Worm (Caenorhabditis elegans) whole organism, L3 larva: ENCODE results near the gene C14C6.3.

Experiments
- R02D3.7 ChIP-seq: fragments of 150-350 bp; optimal IDR thresholded peaks from 2 replicates; lab custom pipeline; 2014; ENCODE audit warnings: missing biosample characterization, missing genetic modification characterization
- ZK546.5 ChIP-seq: sonication (generic microtip); optimal IDR thresholded peaks from 2 replicates; lab custom pipeline; 2017; ENCODE audit warnings: missing biosample characterization, missing genetic modification characterization
- ama-1 ChIP-seq: fragments of 150-350 bp; optimal IDR thresholded peaks from 2 replicates; lab custom pipeline; 2018
- ceh-16 ChIP-seq: sonication (generic microtip); optimal IDR thresholded peaks from 2 replicates; lab custom pipeline; 2017; ENCODE audit warnings: missing biosample characterization, missing genetic modification characterization
- ceh-28 ChIP-seq: fragments of 150-350 bp; optimal IDR thresholded peaks from 2 replicates; lab custom pipeline; 2014; ENCODE audit warnings: missing biosample characterization, missing genetic modification reagents, missing genetic modification characterization
- ceh-9 ChIP-seq: sonication (generic microtip); optimal IDR thresholded peaks from 2 replicates; lab custom pipeline; 2018; ENCODE audit warnings: missing biosample characterization, missing genetic modification characterization
- daf-12 ChIP-seq: fragments of 150-350 bp; optimal IDR thresholded peaks from 2 replicates; lab custom pipeline; 2014; ENCODE audit warnings: missing biosample characterization, missing genetic modification reagents, missing genetic modification characterization
- egl-27 ChIP-seq: sonication (generic microtip); optimal IDR thresholded peaks from 4 replicates; lab custom pipeline; 2017; ENCODE audit warnings: missing biosample characterization, missing genetic modification reagents, missing genetic modification characterization
- egl-5 ChIP-seq: fragments of 150-350 bp; optimal IDR thresholded peaks from 2 replicates; lab custom pipeline; 2017; ENCODE audit warnings: missing biosample characterization, missing genetic modification reagents, missing genetic modification characterization, inconsistent platforms
- elt-1 ChIP-seq: fragments of 150-350 bp; optimal IDR thresholded peaks from 2 replicates; lab custom pipeline; 2014; ENCODE audit warnings: missing biosample characterization, missing genetic modification characterization
- elt-2 ChIP-seq: sonication (generic microtip); optimal IDR thresholded peaks from 2 replicates; lab custom pipeline; 2016; ENCODE audit warnings: missing genetic modification reagents, mild to moderate bottlenecking, missing genetic modification characterization, missing compliant biosample characterization
- elt-3 ChIP-seq, 3 experiments: fragments of 150-350 bp in 1 of 3; sonication (generic microtip) in 2 of 3; optimal IDR thresholded peaks; 2 replicates in 2 of 3; 4 replicates in 1 of 3; lab custom pipeline; 2014 to 2017; ENCODE audit warnings: missing biosample characterization in 3 of 3, missing genetic modification characterization in 3 of 3
- fkh-10 ChIP-seq: sonication (generic microtip); optimal IDR thresholded peaks from 2 replicates; lab custom pipeline; 2017; ENCODE audit warnings: missing biosample characterization, missing genetic modification reagents, missing genetic modification characterization
- fkh-2 ChIP-seq: fragments of 150-350 bp; optimal IDR thresholded peaks from 2 replicates; lab custom pipeline; 2014; ENCODE audit warnings: missing biosample characterization, missing genetic modification reagents, missing genetic modification characterization
- hmg-11 ChIP-seq: sonication (generic microtip); optimal IDR thresholded peaks from 2 replicates; lab custom pipeline; 2016; ENCODE audit warnings: missing genetic modification characterization, missing compliant biosample characterization
- jun-1 ChIP-seq: fragments of 150-350 bp; optimal IDR thresholded peaks from 2 replicates; lab custom pipeline; 2014; ENCODE audit warnings: missing biosample characterization, missing genetic modification reagents, missing genetic modification characterization
- lin-15B ChIP-seq: fragments of 150-350 bp; optimal IDR thresholded peaks from 2 replicates; lab custom pipeline; 2014; ENCODE audit warnings: missing biosample characterization, missing genetic modification characterization
- lin-39 ChIP-seq: fragments of 150-350 bp; optimal IDR thresholded peaks from 2 replicates; lab custom pipeline; 2018; ENCODE audit warnings: missing biosample characterization, missing genetic modification reagents, missing genetic modification characterization
- mml-1 ChIP-seq: fragments of 150-350 bp; sonication (generic microtip); optimal IDR thresholded peaks from 3 replicates; lab custom pipeline; 2014; ENCODE audit warnings: missing biosample characterization, missing genetic modification characterization
- nfya-1 ChIP-seq: sonication (generic microtip); optimal IDR thresholded peaks from 2 replicates; lab custom pipeline; 2017; ENCODE audit warnings: missing genetic modification characterization, mild to moderate bottlenecking, missing compliant biosample characterization, antibody characterized with exemption, moderate library complexity; ENCODE audit not compliant: insufficient read depth
- nhr-12 ChIP-seq: fragments of 150-350 bp; optimal IDR thresholded peaks from 2 replicates; lab custom pipeline; 2014; ENCODE audit warnings: missing biosample characterization, missing genetic modification characterization
- nhr-23 ChIP-seq: fragments of 150-350 bp; optimal IDR thresholded peaks from 2 replicates; lab custom pipeline; 2014; ENCODE audit warnings: missing biosample characterization, missing genetic modification reagents, missing genetic modification characterization
- nhr-237 ChIP-seq: fragments of 150-350 bp; optimal IDR thresholded peaks from 2 replicates; lab custom pipeline; 2014; ENCODE audit warnings: missing biosample characterization, missing genetic modification characterization
- nhr-25 ChIP-seq: sonication (generic microtip); optimal IDR thresholded peaks from 2 replicates; lab custom pipeline; 2017; ENCODE audit warnings: missing biosample characterization, missing genetic modification characterization
- nhr-28 ChIP-seq: fragments of 150-350 bp; optimal IDR thresholded peaks from 2 replicates; lab custom pipeline; 2014; ENCODE audit warnings: missing biosample characterization, missing genetic modification characterization
- nhr-76 ChIP-seq: fragments of 150-350 bp; sonication (generic microtip); optimal IDR thresholded peaks from 5 replicates; lab custom pipeline; 2014; ENCODE audit warnings: missing biosample characterization, missing genetic modification characterization
- nhr-77 ChIP-seq: fragments of 150-350 bp; optimal IDR thresholded peaks from 2 replicates; lab custom pipeline; 2014; ENCODE audit warnings: missing biosample characterization, missing genetic modification characterization
- pha-4 ChIP-seq: fragments of 150-350 bp; optimal IDR thresholded peaks from 2 replicates; lab custom pipeline; 2014; ENCODE audit warnings: missing biosample characterization, missing genetic modification reagents, missing genetic modification characterization
- sea-2 ChIP-seq: fragments of 150-350 bp; sonication (generic microtip); optimal IDR thresholded peaks from 4 replicates; lab custom pipeline; 2014; ENCODE audit warnings: missing biosample characterization, missing genetic modification reagents, missing genetic modification characterization
- skn-1 ChIP-seq: fragments of 150-350 bp; optimal IDR thresholded peaks from 2 replicates; lab custom pipeline; 2014; ENCODE audit warnings: missing biosample characterization, missing genetic modification characterization
- snpc-4 ChIP-seq: fragments of 150-350 bp; optimal IDR thresholded peaks from 2 replicates; lab custom pipeline; 2014; ENCODE audit warnings: missing biosample characterization, missing genetic modification characterization
- tbx-2 ChIP-seq: sonication (generic microtip); optimal IDR thresholded peaks from 2 replicates; lab custom pipeline; 2016; ENCODE audit warnings: mild to moderate bottlenecking, missing genetic modification characterization, missing compliant biosample characterization
- unc-39 ChIP-seq: sonication (generic microtip); optimal IDR thresholded peaks from 4 replicates; lab custom pipeline; 2017; ENCODE audit warnings: missing biosample characterization, missing genetic modification characterization
- unc-62 ChIP-seq: fragments of 150-350 bp; sonication (generic microtip); optimal IDR thresholded peaks from 4 replicates; lab custom pipeline; 2014; ENCODE audit warnings: missing biosample characterization, missing genetic modification reagents, missing genetic modification characterization
- zag-1 ChIP-seq: fragments of 150-350 bp; optimal IDR thresholded peaks from 2 replicates; lab custom pipeline; 2014; ENCODE audit warnings: missing biosample characterization, missing genetic modification characterization
- ztf-11 ChIP-seq: fragments of 150-350 bp; optimal IDR thresholded peaks from 2 replicates; lab custom pipeline; 2014; ENCODE audit warnings: missing biosample characterization, missing genetic modification characterization

Gene C14C6.3

ce11 chrV:559940-560339 is 16.7 kb downstream of the C14C6.3 start, which contains the start of gene srx-7:
Gene srx-7, plus strand, starts transcription at chrV:560195.
- TF ChIP-seq elt-3 (tag; optimal IDR thresholded peaks at IDR 0.05; lab: Kevin White, UChicago): no peak
- TF ChIP-seq nhr-28 (tag; lab: Kevin White, UChicago): no peak
- TF ChIP-seq pha-4: no peak
- TF ChIP-seq elt-2: no peak
- TF ChIP-seq ZK546.5 (tag; lab: Kevin White, UChicago): no peak
- no peak for TF ChIP-seq ztf-11 (tag; lab: Kevin White, UChicago)
- TF ChIP-seq nhr-23: no peak
- TF ChIP-seq nhr-12: no peak
- TF ChIP-seq egl-5 (tag; lab: Kevin White, UChicago): no peak
- no peak for TF ChIP-seq skn-1 (tag; lab: Kevin White, UChicago)
- no peak for TF ChIP-seq mml-1
- TF ChIP-seq lin-15B (tag; lab: Kevin White, UChicago): no peak
- no peak for TF ChIP-seq lin-39 (tag; lab: Kevin White, UChicago)
- TF ChIP-seq snpc-4: no peak
- TF ChIP-seq nhr-76: no peak
- TF ChIP-seq ceh-28: no peak
- no peak for TF ChIP-seq unc-62
- TF ChIP-seq nhr-25 (tag; lab: Kevin White, UChicago): no peak
- TF ChIP-seq daf-12 (tag; lab: Kevin White, UChicago): no peak
- TF ChIP-seq, all 47 proteins: peak for 0

ce11 chrV:562834-563233 is 19.6 kb downstream of the C14C6.3 start, which contains the start of gene C14C6.2:
Gene C14C6.2, plus strand, starts transcription at chrV:563134.
- TF ChIP-seq ZK546.5 (tag; lab: Kevin White, UChicago): no peak
- TF ChIP-seq elt-2: peak; percentile 9
- no peak for TF ChIP-seq snpc-4

ce11 chrV:565984-566383 is 22.7 kb downstream of the C14C6.3 start, which contains the start of gene sri-73:
Gene sri-73, minus strand, starts transcription at chrV:566084.
- TF ChIP-seq hmg-11 (tag; lab: Kevin White, UChicago) (no peak), skn-1 (tag; lab: Kevin White, UChicago) (no peak), sea-2 (GFP tag; lab: Kevin White, UChicago) (no peak), tbx-2 (tag; lab: Kevin White, UChicago) (no peak), ceh-16 (tag; lab: Kevin White, UChicago) (no peak), nhr-237 (tag; lab: Kevin White, UChicago) (no peak), mml-1 (no peak), fkh-10 (no peak), ceh-9 (tag; lab: Kevin White, UChicago) (no peak), R02D3.7 (tag; lab: Kevin White, UChicago) (no peak), nhr-28 (tag; lab: Kevin White, UChicago) (no peak), nhr-25 (tag; lab: Kevin White, UChicago) (no peak), ama-1 (lab: Kevin White, UChicago) (no peak), zag-1 (no peak), nfya-1 (tag; lab: Kevin White, UChicago) (no peak), nhr-77 (tag; lab: Kevin White, UChicago) (no peak), elt-2 (no peak), lin-39 (tag; lab: Kevin White, UChicago) (no peak), unc-39 (tag; lab: Kevin White, UChicago) (no peak)

- TF ChIP-seq nhr-28 (tag; lab: Kevin White, UChicago) (no peak), nhr-23 (no peak), hmg-11 (tag; lab: Kevin White, UChicago) (no peak)
Observed at ce11 chrV:568105-568504, 24.8 kb downstream of the C14C6.3 start, which contains the start of gene sri-72. Gene sri-72, minus strand, starts transcription at chrV:568205.

- no peak for TF ChIP-seq lin-39 (tag; lab: Kevin White, UChicago)
Observed at ce11 chrV:574639-575038, 31.4 kb downstream of the C14C6.3 start, which contains the start of gene C14C6.13. Gene C14C6.13, minus strand, starts transcription at chrV:574739.

ce11 chrV:576070-576469 is 32.8 kb downstream of the C14C6.3 start, which contains the start of gene K06H6.5:
Gene K06H6.5, plus strand, starts transcription at chrV:576370.
- TF ChIP-seq unc-62 (no peak), nhr-76 (no peak), ztf-11 (tag; lab: Kevin White, UChicago) (no peak), zag-1 (no peak), egl-27 (tag; lab: Kevin White, UChicago) (no peak), jun-1 (no peak), nhr-25 (tag; lab: Kevin White, UChicago) (no peak), R02D3.7 (tag; lab: Kevin White, UChicago) (no peak), ceh-16 (tag; lab: Kevin White, UChicago) (no peak), skn-1 (tag; lab: Kevin White, UChicago) (no peak), mml-1 (no peak), fkh-2 (tag; lab: Kevin White, UChicago) (no peak), ama-1 (lab: Kevin White, UChicago) (no peak), elt-1 (no peak)
